Worm (Caenorhabditis elegans): ENCODE measurements around the gene ZK757.2.

Gene ZK757.2

DNA sequence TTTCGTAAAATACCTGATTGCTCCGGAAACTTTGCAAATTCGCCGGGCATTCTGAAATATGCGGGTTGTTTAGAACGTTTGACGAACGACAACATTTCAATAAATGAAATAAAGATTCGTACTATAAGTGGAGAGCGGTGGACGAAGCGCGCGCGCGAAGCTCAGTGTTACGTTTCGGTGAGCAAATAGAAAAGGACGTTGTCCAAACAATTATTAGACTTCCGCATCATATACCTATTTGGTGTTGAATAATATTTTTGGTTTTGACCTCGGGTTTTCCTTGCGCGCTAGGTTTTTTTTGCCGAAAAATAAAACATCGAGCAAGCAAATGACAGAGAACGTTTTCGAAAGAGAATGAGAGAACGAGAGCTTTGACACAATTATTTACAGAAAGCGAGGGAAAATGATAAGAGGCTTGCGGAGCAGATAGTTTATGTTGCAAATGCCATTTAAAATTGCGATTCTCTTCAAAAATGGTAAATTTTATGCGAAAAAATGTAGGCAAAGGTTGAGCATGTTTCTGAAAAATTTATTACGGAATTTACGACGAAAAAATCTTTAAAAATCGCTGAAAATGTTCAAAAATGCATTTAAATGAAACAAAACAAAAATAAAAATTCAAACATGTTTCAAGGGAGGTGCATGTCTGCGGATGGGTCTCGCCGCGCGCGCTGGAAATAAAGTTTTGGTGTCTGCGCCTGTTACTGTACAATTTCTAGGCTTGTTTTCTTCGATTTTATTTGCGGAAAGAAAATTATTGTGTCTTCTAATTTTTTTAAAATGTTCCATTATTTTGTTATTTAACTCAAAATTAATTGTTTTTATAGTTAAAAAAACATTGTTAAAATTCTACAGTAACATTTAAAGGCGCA, 32.1 kb upstream of the ZK757.2 start, which contains the start of the genes cyld-1 and F40F12.9:
Gene cyld-1, minus strand, starts transcription at position 51 of the 872 bp plus-strand sequence.
Gene F40F12.9, plus strand, starts transcription at position 721 of the 872 bp plus-strand sequence.
- TF ChIP-seq ztf-23 (GFP tag; IDR thresholded peaks at IDR 0.05) (no peak), cog-1 (tag; optimal IDR thresholded peaks at IDR 0.05) (no peak), T22C8.4 (GFP tag; IDR thresholded peaks at IDR 0.05) (no peak), klf-2 (GFP tag; conservative IDR thresholded peaks at IDR 0.05) (no peak), ztf-29 (GFP tag; IDR thresholded peaks at IDR 0.05) (no peak), ref-1 (GFP tag; conservative IDR thresholded peaks at IDR 0.05) (no peak), med-1 (GFP tag; optimal IDR thresholded peaks at IDR 0.05; ENCODE audit: insufficient read depth) (no peak), flt-1 (GFP tag; IDR thresholded peaks at IDR 0.05) (no peak), tab-1 (GFP tag; IDR thresholded peaks at IDR 0.05) (no peak)

DNA sequence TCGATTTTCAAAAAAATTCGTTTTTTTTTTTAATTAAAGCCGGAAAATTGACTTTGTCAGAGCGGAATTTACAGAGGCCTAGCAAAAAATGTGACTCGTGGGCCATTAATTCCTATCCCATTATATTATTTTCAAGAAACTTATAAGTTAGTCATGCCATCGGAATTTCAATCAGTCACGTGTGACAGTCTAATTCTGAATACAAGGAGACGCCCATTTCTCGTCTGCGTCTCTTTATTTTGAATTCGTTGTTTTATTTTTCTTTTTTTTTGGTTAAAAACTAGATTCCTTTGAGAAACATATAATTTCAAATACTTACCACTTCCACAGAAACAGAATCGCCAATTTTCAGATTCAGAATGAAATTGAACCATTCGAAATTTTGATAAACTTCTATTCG, 30.0 kb upstream of the ZK757.2 start:
- no peak for TF ChIP-seq tab-1 (GFP tag; IDR thresholded peaks at IDR 0.05)
- TF ChIP-seq T22C8.4 (GFP tag; IDR thresholded peaks at IDR 0.05), result no peak
- TF ChIP-seq cog-1 (tag; optimal IDR thresholded peaks at IDR 0.05), result no peak
- no peak for TF ChIP-seq ztf-29 (GFP tag; IDR thresholded peaks at IDR 0.05)
- TF ChIP-seq med-1 (GFP tag; optimal IDR thresholded peaks at IDR 0.05; ENCODE audit: insufficient read depth), result no peak

DNA sequence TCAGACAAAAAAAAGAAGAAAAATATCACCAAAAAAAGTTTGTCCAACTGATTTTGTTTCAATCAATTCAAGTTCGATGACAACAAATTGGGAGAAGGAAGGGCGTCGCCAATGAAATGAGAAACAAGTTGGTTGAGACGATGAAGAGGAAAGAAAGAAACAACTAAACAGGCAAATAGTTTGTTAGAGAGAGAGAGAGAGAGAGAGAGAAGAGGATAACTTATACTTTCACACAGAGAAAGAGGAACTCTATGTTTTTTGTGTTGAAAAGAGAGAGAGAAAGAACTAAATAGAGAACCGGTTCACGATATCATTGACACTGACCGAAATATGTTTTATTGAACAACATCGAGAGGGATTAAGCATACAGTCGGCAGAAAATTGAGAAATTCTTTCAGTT, 28.8 kb upstream of the ZK757.2 start:
- TF ChIP-seq med-1 (GFP tag; optimal IDR thresholded peaks at IDR 0.05; ENCODE audit: insufficient read depth) (no peak), ztf-23 (GFP tag; IDR thresholded peaks at IDR 0.05) (no peak)

DNA sequence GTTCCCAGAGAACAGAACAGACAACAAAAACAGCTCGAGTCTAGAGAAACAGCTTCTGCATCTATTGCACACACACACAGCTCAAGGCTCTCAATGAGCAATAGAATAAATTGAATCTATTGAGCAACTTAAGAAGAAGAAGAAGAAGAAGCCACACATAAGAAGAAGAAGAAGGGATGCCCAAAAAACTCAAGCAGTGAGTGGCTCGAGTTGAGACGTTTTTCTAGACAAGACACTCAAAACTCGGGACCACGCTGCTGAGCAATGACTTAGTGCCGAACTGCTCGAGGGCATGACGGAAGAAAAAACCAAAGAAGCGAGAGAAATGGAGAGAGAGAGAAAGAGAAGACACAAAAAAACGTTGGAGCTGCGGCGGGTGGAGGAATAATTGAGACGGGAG, 26.6 kb upstream of the ZK757.2 start:
- TF ChIP-seq cog-1 (tag; optimal IDR thresholded peaks at IDR 0.05) (no peak), klf-2 (GFP tag; conservative IDR thresholded peaks at IDR 0.05) (no peak), flt-1 (GFP tag; IDR thresholded peaks at IDR 0.05) (no peak), ref-1 (GFP tag; conservative IDR thresholded peaks at IDR 0.05) (no peak), tab-1 (GFP tag; IDR thresholded peaks at IDR 0.05) (no peak), ztf-29 (GFP tag; IDR thresholded peaks at IDR 0.05) (no peak), ztf-23 (GFP tag; IDR thresholded peaks at IDR 0.05) (no peak), T22C8.4 (GFP tag; IDR thresholded peaks at IDR 0.05) (no peak), med-1 (GFP tag; optimal IDR thresholded peaks at IDR 0.05; ENCODE audit: insufficient read depth) (no peak)

DNA sequence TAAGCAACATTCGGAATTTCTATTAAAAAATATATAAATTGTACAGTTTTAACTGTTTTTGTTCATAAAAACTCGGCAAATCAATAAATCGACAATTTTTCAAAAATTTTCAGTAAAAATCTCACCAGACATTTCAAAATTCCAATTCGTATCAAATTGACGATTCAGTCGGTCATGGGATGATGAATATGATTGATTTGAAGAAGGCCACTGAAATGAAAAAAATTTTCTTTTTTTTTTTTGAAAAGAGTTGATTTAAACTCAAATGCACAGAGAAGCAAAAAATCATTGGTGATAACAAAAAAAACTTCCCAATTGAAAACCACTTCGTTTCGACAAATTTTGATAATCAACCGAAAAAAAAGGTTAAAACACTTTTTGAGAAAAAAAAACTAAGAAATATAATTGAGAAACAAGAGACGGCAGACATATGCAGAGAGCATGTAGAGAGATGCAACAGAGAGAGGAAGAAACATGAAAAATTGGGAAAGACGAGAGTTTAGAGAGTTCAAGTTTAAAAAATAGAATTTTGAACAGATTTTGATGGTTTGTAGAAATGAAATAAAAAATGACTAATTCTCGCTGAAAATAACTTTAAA, 25.1 kb upstream of the ZK757.2 start:
- no peak for TF ChIP-seq flt-1 (GFP tag; IDR thresholded peaks at IDR 0.05)
- TF ChIP-seq ztf-29 (GFP tag; IDR thresholded peaks at IDR 0.05), result no peak
- TF ChIP-seq klf-2 (GFP tag; conservative IDR thresholded peaks at IDR 0.05), result no peak
- no peak for TF ChIP-seq ztf-23 (GFP tag; IDR thresholded peaks at IDR 0.05)
- no peak for TF ChIP-seq tab-1 (GFP tag; IDR thresholded peaks at IDR 0.05)
- TF ChIP-seq med-1 (GFP tag; optimal IDR thresholded peaks at IDR 0.05; ENCODE audit: insufficient read depth), result no peak
- no peak for TF ChIP-seq cog-1 (tag; optimal IDR thresholded peaks at IDR 0.05)
- no peak for TF ChIP-seq ref-1 (GFP tag; conservative IDR thresholded peaks at IDR 0.05)
- TF ChIP-seq T22C8.4 (GFP tag; IDR thresholded peaks at IDR 0.05), result no peak

DNA sequence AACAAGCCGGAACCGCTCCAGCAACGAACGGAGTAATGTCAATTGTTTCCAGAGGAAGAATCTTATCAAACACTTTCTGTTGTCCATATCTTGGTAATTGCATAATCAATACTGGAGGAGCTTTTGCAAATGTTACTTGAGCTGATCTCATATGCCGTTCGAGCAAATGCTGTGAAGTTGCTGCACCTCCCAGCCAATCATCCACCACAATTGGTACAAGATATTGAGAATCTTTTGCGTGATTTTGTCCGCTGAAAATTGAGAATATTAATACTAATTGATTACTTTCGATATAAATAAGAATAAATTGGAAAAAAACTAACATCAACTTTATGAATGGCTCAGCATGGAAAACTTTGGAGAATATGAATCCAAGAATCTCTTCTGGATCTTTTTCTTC, 21.0 kb upstream of the ZK757.2 start:
- TF ChIP-seq tab-1 (GFP tag; IDR thresholded peaks at IDR 0.05) (no peak), ztf-29 (GFP tag; IDR thresholded peaks at IDR 0.05) (no peak), cog-1 (tag; optimal IDR thresholded peaks at IDR 0.05) (no peak), ztf-23 (GFP tag; IDR thresholded peaks at IDR 0.05) (no peak), med-1 (GFP tag; optimal IDR thresholded peaks at IDR 0.05; ENCODE audit: insufficient read depth) (no peak), klf-2 (GFP tag; conservative IDR thresholded peaks at IDR 0.05) (no peak), flt-1 (GFP tag; IDR thresholded peaks at IDR 0.05) (no peak), T22C8.4 (GFP tag; IDR thresholded peaks at IDR 0.05) (no peak), ref-1 (GFP tag; conservative IDR thresholded peaks at IDR 0.05) (no peak)

DNA sequence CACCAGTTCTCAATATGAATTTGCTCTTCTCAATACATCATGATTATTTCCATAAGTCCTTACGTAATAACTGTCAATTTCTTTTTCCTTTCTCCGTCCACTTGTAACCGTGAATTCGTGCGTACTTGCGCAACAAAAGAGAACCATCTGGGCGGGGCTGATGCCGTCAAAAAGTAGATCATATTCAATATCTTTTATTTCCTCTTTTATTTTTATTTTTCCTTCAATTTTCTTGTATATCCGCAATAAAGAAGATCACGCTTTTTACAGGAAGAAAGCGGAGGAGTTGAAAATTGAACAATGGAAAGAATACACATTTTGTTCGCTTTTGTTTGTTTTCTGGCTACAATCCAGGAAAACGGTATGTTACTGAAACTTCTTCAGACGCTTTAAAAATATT, 14.1 kb upstream of the ZK757.2 start, which contains the start of gene mam-7:
Gene mam-7, plus strand, starts transcription at position 301 of the 400 bp plus-strand sequence.
- TF ChIP-seq flt-1 (GFP tag; IDR thresholded peaks at IDR 0.05), result no peak
- TF ChIP-seq T22C8.4 (GFP tag; IDR thresholded peaks at IDR 0.05), result no peak
- no peak for TF ChIP-seq klf-2 (GFP tag; conservative IDR thresholded peaks at IDR 0.05)
- TF ChIP-seq ref-1 (GFP tag; conservative IDR thresholded peaks at IDR 0.05), result no peak
- no peak for TF ChIP-seq med-1 (GFP tag; optimal IDR thresholded peaks at IDR 0.05; ENCODE audit: insufficient read depth)
- no peak for TF ChIP-seq ztf-23 (GFP tag; IDR thresholded peaks at IDR 0.05)
- no peak for TF ChIP-seq cog-1 (tag; optimal IDR thresholded peaks at IDR 0.05)
- TF ChIP-seq tab-1 (GFP tag; IDR thresholded peaks at IDR 0.05), result no peak
- no peak for TF ChIP-seq ztf-29 (GFP tag; IDR thresholded peaks at IDR 0.05)

DNA sequence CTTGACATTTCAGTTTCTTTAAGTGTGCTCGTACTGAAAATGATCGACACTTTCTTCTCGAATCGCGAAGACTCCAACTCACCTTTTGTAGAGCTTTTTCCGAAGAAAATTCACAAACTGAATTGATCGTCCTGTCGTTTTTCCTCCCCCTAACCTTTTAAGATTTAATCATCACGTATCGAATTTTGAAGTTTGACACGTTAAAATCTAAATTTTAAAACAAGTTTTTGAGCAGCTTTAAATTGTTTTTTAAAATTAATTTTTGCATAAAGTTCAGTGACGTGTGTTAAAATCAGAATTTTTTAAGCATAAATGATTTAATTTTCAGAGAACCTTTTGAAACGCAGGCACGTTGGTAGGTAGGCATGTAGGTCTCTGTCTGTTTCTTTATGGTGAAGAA, 12.6 kb upstream of the ZK757.2 start, which contains the start of gene alg-4:
Gene alg-4, minus strand, starts transcription at position 101 of the 400 bp plus-strand sequence.
- TF ChIP-seq flt-1 (GFP tag; IDR thresholded peaks at IDR 0.05) (no peak), ztf-23 (GFP tag; IDR thresholded peaks at IDR 0.05) (no peak), klf-2 (GFP tag; conservative IDR thresholded peaks at IDR 0.05) (no peak), med-1 (GFP tag; optimal IDR thresholded peaks at IDR 0.05; ENCODE audit: insufficient read depth) (no peak)

DNA sequence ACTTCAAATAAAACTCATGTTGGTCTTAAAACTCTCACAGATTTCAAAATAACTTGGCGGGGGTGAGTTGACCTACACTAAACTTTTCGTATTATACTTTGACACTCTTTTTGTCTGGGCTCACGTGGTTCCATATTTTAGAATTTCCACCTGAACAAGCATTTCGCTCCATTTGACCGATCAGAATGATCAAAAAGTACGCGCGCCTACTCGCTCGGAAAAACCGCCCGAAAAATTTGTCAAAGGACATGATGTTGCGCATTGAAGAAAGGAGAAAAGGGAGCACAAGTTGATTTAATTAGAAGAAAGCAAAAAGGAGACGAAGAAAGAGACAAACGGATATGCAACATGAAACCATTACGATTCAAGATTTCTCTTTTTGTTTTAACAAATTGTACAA, 7.6 kb upstream of the ZK757.2 start:
- TF ChIP-seq tab-1 (GFP tag; IDR thresholded peaks at IDR 0.05) (no peak), klf-2 (GFP tag; conservative IDR thresholded peaks at IDR 0.05) (no peak), ztf-29 (GFP tag; IDR thresholded peaks at IDR 0.05) (no peak), cog-1 (tag; optimal IDR thresholded peaks at IDR 0.05) (no peak), T22C8.4 (GFP tag; IDR thresholded peaks at IDR 0.05) (no peak), ztf-23 (GFP tag; IDR thresholded peaks at IDR 0.05) (no peak), flt-1 (GFP tag; IDR thresholded peaks at IDR 0.05) (no peak), med-1 (GFP tag; optimal IDR thresholded peaks at IDR 0.05; ENCODE audit: insufficient read depth) (no peak), ref-1 (GFP tag; conservative IDR thresholded peaks at IDR 0.05) (no peak)

All from whole organism, midembryonic.